Worm (Caenorhabditis elegans): ENCODE results near the gene clec-28.

Gene clec-28

ce11 chrV:16869740-16870139, 4.2 kb downstream of the clec-28 start, which contains the start of gene clec-33:
TSS of gene clec-33 (minus strand) at chrV:16869840.
- TF ChIP-seq mdl-1 (tag; optimal IDR thresholded peaks at IDR 0.05) = no peak
- TF ChIP-seq nhr-11 (tag; optimal IDR thresholded peaks at IDR 0.05) = no peak
- TF ChIP-seq tag-97 (GFP tag; IDR thresholded peaks at IDR 0.05) = no peak
- no peak for TF ChIP-seq nhr-10 (tag; optimal IDR thresholded peaks at IDR 0.05)
- no peak for TF ChIP-seq skn-1 (tag; optimal IDR thresholded peaks at IDR 0.05)
- TF ChIP-seq F26F4.8 (GFP tag; conservative IDR thresholded peaks at IDR 0.05) = no peak
- no peak for TF ChIP-seq ceh-32 (tag; optimal IDR thresholded peaks at IDR 0.05; ENCODE audit: poor library complexity)
- TF ChIP-seq madf-9 (GFP tag; conservative IDR thresholded peaks at IDR 0.05) = no peak

- TF ChIP-seq dmd-9 (GFP tag; IDR thresholded peaks at IDR 0.05) = no peak
- no peak for TF ChIP-seq gei-8 (GFP tag; optimal IDR thresholded peaks at IDR 0.05)
- TF ChIP-seq dve-1 (tag; optimal IDR thresholded peaks at IDR 0.05; ENCODE audit: insufficient read depth) = no peak
- TF ChIP-seq vab-7 (GFP tag; IDR thresholded peaks at IDR 0.05) = no peak
- TF ChIP-seq attf-4 (tag; optimal IDR thresholded peaks at IDR 0.05) = no peak
- TF ChIP-seq jun-1 (tag; optimal IDR thresholded peaks at IDR 0.05) = no peak
- TF ChIP-seq ama-1 (optimal IDR thresholded peaks at IDR 0.05) = no peak
- TF ChIP-seq ceh-62 (tag; optimal IDR thresholded peaks at IDR 0.05) = no peak
- no peak for TF ChIP-seq hmg-1.1 (GFP tag; IDR thresholded peaks at IDR 0.05)
- TF ChIP-seq ceh-20 (GFP tag; IDR thresholded peaks at IDR 0.05) = no peak
- no peak for TF ChIP-seq T26A8.4 (GFP tag; IDR thresholded peaks at IDR 0.05)
- TF ChIP-seq nhr-6 (tag; optimal IDR thresholded peaks at IDR 0.05) = no peak
- no peak for TF ChIP-seq mdl-1 (tag; optimal IDR thresholded peaks at IDR 0.05)
- TF ChIP-seq spr-3 (GFP tag; optimal IDR thresholded peaks at IDR 0.05) = no peak
- no peak for TF ChIP-seq lir-3 (tag; optimal IDR thresholded peaks at IDR 0.05)
- TF ChIP-seq arid-1 (GFP tag; conservative IDR thresholded peaks at IDR 0.05) = no peak
Observed at ce11 chrV:16871387-16871786, 5.9 kb downstream of the clec-28 start, which contains the start of gene thn-4. TSS of gene thn-4 (minus strand) at chrV:16871487.

ce11 chrV:16873642-16874041, 8.1 kb downstream of the clec-28 start, which contains the start of gene srw-23:
TSS of gene srw-23 (plus strand) at chrV:16873942.
- no peak for TF ChIP-seq ces-1 (GFP tag; optimal IDR thresholded peaks at IDR 0.05)
- no peak for TF ChIP-seq nhr-42 (GFP tag; IDR thresholded peaks at IDR 0.05)
- peak in 1 of 2 experiments; percentile 28 for TF ChIP-seq unc-62 (GFP tag; optimal IDR thresholded peaks at IDR 0.05 in 1 of 2)
- no peak for TF ChIP-seq unc-62 (tag; optimal IDR thresholded peaks at IDR 0.05)

- TF ChIP-seq nhr-102 (tag; optimal IDR thresholded peaks at IDR 0.05) = no peak
- TF ChIP-seq T20F7.1 (GFP tag; optimal IDR thresholded peaks at IDR 0.05) = no peak
- no peak for TF ChIP-seq F49E8.2 (tag; optimal IDR thresholded peaks at IDR 0.05; ENCODE audit: borderline replicate concordance)
- no peak for TF ChIP-seq tag-97 (GFP tag; IDR thresholded peaks at IDR 0.05)
- TF ChIP-seq ceh-28 (tag; optimal IDR thresholded peaks at IDR 0.05) = no peak
- TF ChIP-seq T26A8.4 (GFP tag; IDR thresholded peaks at IDR 0.05) = no peak
- TF ChIP-seq pqm-1 (tag; optimal IDR thresholded peaks at IDR 0.05) = no peak
- TF ChIP-seq nhr-42 (GFP tag; IDR thresholded peaks at IDR 0.05) = no peak
- no peak for TF ChIP-seq dmd-6 (GFP tag; IDR thresholded peaks at IDR 0.05)
- no peak for TF ChIP-seq ztf-7 (tag; optimal IDR thresholded peaks at IDR 0.05)
- TF ChIP-seq nhr-237 (tag; optimal IDR thresholded peaks at IDR 0.05) = no peak
Observed at ce11 chrV:16874966-16875365, 9.5 kb downstream of the clec-28 start, which contains the start of gene F49A5.10. TSS of gene F49A5.10 (plus strand) at chrV:16875266.

ce11 chrV:16879532-16879931, 14.0 kb downstream of the clec-28 start:
- TF ChIP-seq attf-4 (tag; optimal IDR thresholded peaks at IDR 0.05) = no peak
- no peak for TF ChIP-seq egl-27 (tag; optimal IDR thresholded peaks at IDR 0.05)
- TF ChIP-seq zip-11 (GFP tag; IDR thresholded peaks at IDR 0.05) = no peak
- peak in 1 of 2 experiments; percentile 94 for TF ChIP-seq unc-62 (GFP tag; optimal IDR thresholded peaks at IDR 0.05 in 1 of 2)
- no peak for TF ChIP-seq unc-62 (tag; optimal IDR thresholded peaks at IDR 0.05)
- no peak for TF ChIP-seq ceh-28 (tag; optimal IDR thresholded peaks at IDR 0.05)

Data from whole organism, L4 larva.